Fruit fly (Drosophila melanogaster): ENCODE results near the gene CG13460.

CG13460 gene

dm6 chr3L:15094589-15095288, 33.2 kb upstream of the CG13460 start, which contains the start of the genes sstn, Plp and GlyRS (continued):
- TF ChIP-seq klu (GFP tag; IDR thresholded peaks at IDR 0.05) (no peak), CG7928 (GFP tag; optimal IDR thresholded peaks at IDR 0.05) (no peak), CG11456 (GFP tag; IDR thresholded peaks at IDR 0.05) (no peak), gfzf (GFP tag; optimal IDR thresholded peaks at IDR 0.05) (no peak), row (GFP tag; IDR thresholded peaks at IDR 0.05) (peak; percentile 83), gce (GFP tag; IDR thresholded peaks at IDR 0.05) (no peak), CG13123 (GFP tag; optimal IDR thresholded peaks at IDR 0.05) (peak; percentile 22), CG9437 (GFP tag; optimal IDR thresholded peaks at IDR 0.05) (no peak), CG30403 (GFP tag; optimal IDR thresholded peaks at IDR 0.05) (peak; percentile 47), CG12769 (tag; optimal IDR thresholded peaks at IDR 0.05) (no peak), MTF-1 (GFP tag; optimal IDR thresholded peaks at IDR 0.05; ENCODE audit: borderline replicate concordance) (no peak), CG2129 (GFP tag; IDR thresholded peaks at IDR 0.05; ENCODE audit: partially characterized antibody) (no peak; the same call in 1 of the 2 replicates), sima (GFP tag; optimal IDR thresholded peaks at IDR 0.05) (no peak), HLH3B (GFP tag; IDR thresholded peaks at IDR 0.05) (no peak), CG43689 (GFP tag; IDR thresholded peaks at IDR 0.05) (no peak), CG9215 (GFP tag; IDR thresholded peaks at IDR 0.05) (no peak), CG5953 (GFP tag; IDR thresholded peaks at IDR 0.05) (no peak), tin (GFP tag; optimal IDR thresholded peaks at IDR 0.05) (peak; percentile 5), slbo (GFP tag; IDR thresholded peaks at IDR 0.05) (peak; percentile 19; the same call in 1 of the 2 replicates), CG32772 (GFP tag; IDR thresholded peaks at IDR 0.05) (no peak), Dip3 (GFP tag; optimal IDR thresholded peaks at IDR 0.05) (no peak), gcm (GFP tag; optimal IDR thresholded peaks at IDR 0.05) (peak; percentile 22), NC2β (GFP tag; optimal IDR thresholded peaks at IDR 0.05) (no peak), CG16779 (GFP tag; IDR thresholded peaks at IDR 0.05) (no peak), CG6654 (GFP tag; optimal IDR thresholded peaks at IDR 0.05) (no peak), hbn (GFP tag; IDR thresholded peaks at IDR 0.05; ENCODE audit: partially characterized antibody) (peak; percentile 43; the same call in 1 of the 2 replicates), CG2116 (GFP tag; optimal IDR thresholded peaks at IDR 0.05) (peak; percentile 58), CTCF (GFP tag; optimal IDR thresholded peaks at IDR 0.05) (no peak), grau (tag; optimal IDR thresholded peaks at IDR 0.05) (peak; percentile 57), ranshi (GFP tag; IDR thresholded peaks at IDR 0.05) (no peak), Lhr (GFP tag; optimal IDR thresholded peaks at IDR 0.05) (peak; percentile 1), vnd (GFP tag; IDR thresholded peaks at IDR 0.05; ENCODE audit: partially characterized antibody) (no peak), tll (GFP tag; optimal IDR thresholded peaks at IDR 0.05) (peak in 1 of 2 experiments; percentile 13), dimm (GFP tag; IDR thresholded peaks at IDR 0.05) (no peak), CG4282 (GFP tag; optimal IDR thresholded peaks at IDR 0.05) (no peak), CG31441 (GFP tag; IDR thresholded peaks at IDR 0.05) (peak; percentile 85), CG12942 (GFP tag; optimal IDR thresholded peaks at IDR 0.05) (no peak), CG12071 (GFP tag; optimal IDR thresholded peaks at IDR 0.05) (no peak), CG6813 (GFP tag; optimal IDR thresholded peaks at IDR 0.05) (no peak), bowl (GFP tag; IDR thresholded peaks at IDR 0.05) (no peak), jumu (GFP tag; optimal IDR thresholded peaks at IDR 0.05) (no peak), gt (GFP tag; IDR thresholded peaks at IDR 0.05) (no peak), CG17361 (GFP tag; IDR thresholded peaks at IDR 0.05) (peak; percentile 78), az2 (GFP tag; optimal IDR thresholded peaks at IDR 0.05) (peak; percentile 20), Ada2b (GFP tag; IDR thresholded peaks at IDR 0.05) (no peak), CG30431 (GFP tag; optimal IDR thresholded peaks at IDR 0.05) (no peak), Stat92E (GFP tag; optimal IDR thresholded peaks at IDR 0.05) (no peak), cas (GFP tag; IDR thresholded peaks at IDR 0.05) (no peak), ash1 (GFP tag; optimal IDR thresholded peaks at IDR 0.05) (no peak), CG6689 (GFP tag; IDR thresholded peaks at IDR 0.05) (no peak), ATbp (GFP tag; optimal IDR thresholded peaks at IDR 0.05) (no peak)
